Worm (Caenorhabditis elegans): ENCODE data around the gene nimk-1.

The nimk-1 gene

DNA sequence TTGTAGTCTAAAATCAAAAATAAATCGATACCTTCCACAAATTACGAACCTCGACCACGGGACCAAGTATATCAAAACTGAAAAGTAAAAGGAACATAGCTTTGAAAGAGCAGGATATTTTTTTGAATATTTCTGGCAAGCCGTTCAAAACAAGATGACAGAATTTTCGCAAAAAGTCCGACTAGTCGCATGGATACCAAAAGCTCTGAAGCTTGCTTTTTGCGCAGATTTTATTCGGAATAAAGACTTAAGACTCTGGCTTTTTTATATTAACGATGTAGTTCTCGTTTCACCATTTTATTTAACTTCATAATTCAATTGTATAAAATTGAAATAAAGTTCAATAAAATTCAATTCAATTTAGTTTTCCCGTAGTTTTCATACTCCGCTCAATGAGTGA is 38.0 kb downstream of the nimk-1 start, which contains the start of gene Y38E10A.2:
Gene Y38E10A.2, minus strand, starts transcription at position 101 of the 400 bp plus-strand sequence.
- no peak for TF ChIP-seq unc-62 (GFP tag; optimal IDR thresholded peaks at IDR 0.05)

DNA sequence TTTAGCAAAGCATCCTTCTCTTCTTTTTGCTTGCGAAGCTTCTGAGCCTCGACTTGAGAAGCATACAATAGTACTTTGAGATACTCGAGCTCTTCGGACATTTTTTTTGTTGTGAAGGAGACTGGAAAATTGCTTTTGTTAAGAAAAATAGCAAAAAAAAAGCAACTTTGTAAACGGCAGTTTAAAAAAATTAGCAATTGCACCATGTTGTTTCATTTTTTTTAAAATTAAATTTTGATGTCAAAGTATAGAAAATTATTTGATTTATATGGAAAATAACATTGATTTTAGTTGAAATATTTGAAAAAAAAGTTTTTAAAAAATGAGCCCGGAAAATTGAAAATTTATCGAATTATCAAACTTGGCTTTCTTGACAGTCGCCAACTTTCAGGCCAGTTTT is 39.1 kb downstream of the nimk-1 start, which contains the start of gene Y38E10A.3:
Gene Y38E10A.3, minus strand, starts transcription at position 101 of the 400 bp plus-strand sequence.
- TF ChIP-seq unc-62 (GFP tag; optimal IDR thresholded peaks at IDR 0.05), result no peak

DNA sequence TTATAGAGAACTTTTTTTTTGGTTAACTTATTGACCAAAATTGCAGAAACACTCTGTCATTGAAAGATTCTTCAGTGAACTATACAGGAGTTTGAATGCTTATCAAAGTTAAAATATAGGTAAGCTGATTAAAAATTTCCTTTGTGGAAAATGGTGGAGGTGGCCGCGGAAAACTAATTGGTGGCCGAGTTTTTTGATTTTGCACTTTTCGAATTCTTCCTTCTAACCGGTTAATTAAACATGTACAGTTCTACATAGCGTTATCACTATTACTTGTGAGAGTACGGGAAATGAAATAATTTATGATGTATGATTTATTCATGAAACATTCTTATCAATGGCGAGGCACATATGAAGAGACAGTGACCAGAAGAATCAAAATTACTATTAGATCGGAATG is 42.2 kb downstream of the nimk-1 start, which contains the start of gene clec-8:
Gene clec-8, minus strand, starts transcription at position 308 of the 400 bp plus-strand sequence.
- no peak for TF ChIP-seq unc-62 (GFP tag; optimal IDR thresholded peaks at IDR 0.05)

DNA sequence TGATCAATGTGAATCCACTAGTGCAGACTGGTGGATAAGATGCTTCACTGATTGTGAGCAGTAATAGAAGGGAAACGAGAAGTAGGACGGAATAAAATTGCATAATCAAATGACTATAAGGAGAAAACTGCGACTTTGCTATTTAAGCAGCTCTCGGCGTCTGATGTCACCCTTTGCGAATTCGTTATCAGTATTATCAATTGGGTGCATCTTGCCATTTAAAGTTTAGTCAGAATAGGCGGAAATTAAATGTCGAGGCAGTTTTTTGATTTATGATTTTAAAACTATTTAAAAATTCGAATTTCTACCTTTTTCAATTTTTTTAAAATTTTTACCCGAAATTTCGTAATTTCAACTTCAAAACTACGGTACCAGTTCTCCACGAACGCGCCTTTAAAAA is 45.4 kb downstream of the nimk-1 start, which contains the start of gene clec-4:
Gene clec-4, minus strand, starts transcription at position 162 of the 400 bp plus-strand sequence.
- TF ChIP-seq unc-62 (GFP tag; optimal IDR thresholded peaks at IDR 0.05), result no peak

All from whole organism, dauer.